Worm (Caenorhabditis elegans) whole organism, L2 larva: Measurements from ENCODE around the gene F26G1.5.

Experiments used
- R02D3.7 ChIP-seq: fragments of 150-350 bp; optimal IDR thresholded peaks from 2 replicates; lab custom pipeline; 2014; ENCODE audit warnings: missing biosample characterization, missing genetic modification characterization
- aly-2 ChIP-seq: fragments of 150-350 bp; optimal IDR thresholded peaks from 2 replicates; lab custom pipeline; 2014; ENCODE audit warnings: missing biosample characterization, missing genetic modification characterization
- blmp-1 ChIP-seq: sonication (generic microtip); optimal IDR thresholded peaks from 2 replicates; lab custom pipeline; 2017; ENCODE audit warnings: missing genetic modification characterization, mild to moderate bottlenecking, missing compliant biosample characterization, antibody characterized with exemption, moderate library complexity; ENCODE audit not compliant: insufficient read depth
- fos-1 ChIP-seq: fragments of 150-350 bp; optimal IDR thresholded peaks from 2 replicates; lab custom pipeline; 2014; ENCODE audit warnings: missing biosample characterization, missing genetic modification characterization
- lin-13 ChIP-seq: fragments of 150-350 bp; optimal IDR thresholded peaks from 2 replicates; lab custom pipeline; 2014; ENCODE audit warnings: missing biosample characterization, missing genetic modification reagents, missing genetic modification characterization
- mdl-1 ChIP-seq, 2 experiments: fragments of 150-350 bp in 1 of 2; sonication (generic microtip) in 1 of 2; optimal IDR thresholded peaks; 2 replicates each; lab custom pipeline; 2017; ENCODE audit warnings: missing biosample characterization in 2 of 2, missing genetic modification characterization in 2 of 2
- nhr-12 ChIP-seq: fragments of 150-350 bp; optimal IDR thresholded peaks from 2 replicates; lab custom pipeline; 2014; ENCODE audit warnings: missing biosample characterization, missing genetic modification characterization
- unc-62 ChIP-seq: fragments of 150-350 bp; optimal IDR thresholded peaks from 2 replicates; lab custom pipeline; 2014; ENCODE audit warnings: missing biosample characterization, missing genetic modification reagents, missing genetic modification characterization
- zag-1 ChIP-seq: fragments of 150-350 bp; optimal IDR thresholded peaks from 2 replicates; lab custom pipeline; 2014; ENCODE audit warnings: missing biosample characterization, missing genetic modification characterization
- ztf-1 ChIP-seq: fragments of 200-800 bp; sonication (Bioruptor generic); conservative IDR thresholded peaks from 2 replicates; pipeline ENCODE4 v1.3.6; 2022; ENCODE audit warnings: missing genetic modification characterization, missing compliant biosample characterization

- no peak for TF ChIP-seq mdl-1 (tag; optimal IDR thresholded peaks at IDR 0.05; lab: Kevin White, UChicago)
- no peak for TF ChIP-seq R02D3.7
- TF ChIP-seq ztf-1 (GFP tag; lab: Robert Waterston, UW), result no peak
- TF ChIP-seq fos-1, result no peak
- TF ChIP-seq blmp-1 (tag; lab: Kevin White, UChicago), result no peak
- no peak for TF ChIP-seq unc-62
- TF ChIP-seq nhr-12 (tag; lab: Kevin White, UChicago), result no peak
- no peak for TF ChIP-seq aly-2
- no peak for TF ChIP-seq lin-13 (GFP tag; lab: Kevin White, UChicago)
- TF ChIP-seq zag-1 (tag; lab: Kevin White, UChicago), result no peak
Measured at ce11 chrII:4726750-4727384, 44.3 kb downstream of the F26G1.5 start.
